Worm (Caenorhabditis elegans) whole organism, early embryonic: Measurements from ENCODE around the gene gly-4.

Experiments used
- F13C5.2 ChIP-seq: sonication (generic microtip); optimal IDR thresholded peaks from 2 replicates; lab custom pipeline; 2017; ENCODE audit warnings: mild to moderate bottlenecking, missing genetic modification characterization, inconsistent platforms, missing compliant biosample characterization
- aly-1 ChIP-seq: sonication (generic microtip); optimal IDR thresholded peaks from 2 replicates; lab custom pipeline; 2016; ENCODE audit warnings: missing genetic modification characterization, missing compliant biosample characterization
- ama-1 ChIP-seq: fragments of 150-350 bp; optimal IDR thresholded peaks from 2 replicates; lab custom pipeline; 2014
- ceh-13 ChIP-seq: fragments of 200-800 bp; sonication (Bioruptor generic); optimal IDR thresholded peaks from 2 replicates; lab custom pipeline; 2018; ENCODE audit warnings: mild to moderate bottlenecking, missing genetic modification characterization, missing compliant biosample characterization
- ceh-36 ChIP-seq: sonication (generic microtip); optimal IDR thresholded peaks from 2 replicates; lab custom pipeline; 2016; ENCODE audit warnings: missing genetic modification characterization, inconsistent platforms, missing compliant biosample characterization
- flt-1 ChIP-seq: fragments of 200-800 bp; sonication (Bioruptor generic); IDR thresholded peaks from 2 replicates; pipeline ENCODE4 v1.3.6; 2022; ENCODE audit warnings: missing genetic modification characterization, missing compliant biosample characterization
- hmbx-1 ChIP-seq: sonication (generic microtip); optimal IDR thresholded peaks from 2 replicates; lab custom pipeline; 2016; ENCODE audit warnings: mild to moderate bottlenecking, missing genetic modification characterization, missing compliant biosample characterization
- hnd-1 ChIP-seq: sonication (generic microtip); optimal IDR thresholded peaks from 2 replicates; lab custom pipeline; 2016; ENCODE audit warnings: missing genetic modification characterization, missing compliant biosample characterization
- sea-1 ChIP-seq: fragments of 200-800 bp; sonication (Bioruptor generic); conservative IDR thresholded peaks from 2 replicates; pipeline ENCODE4 v1.3.6; 2022; ENCODE audit warnings: missing genetic modification characterization, missing compliant biosample characterization
- tbx-11 ChIP-seq: fragments of 200-800 bp; sonication (Bioruptor generic); IDR thresholded peaks from 2 replicates; pipeline ENCODE4 v1.3.6; 2022; ENCODE audit warnings: missing genetic modification characterization, missing compliant biosample characterization
- tra-4 ChIP-seq: sonication (generic microtip); optimal IDR thresholded peaks from 2 replicates; lab custom pipeline; 2017; ENCODE audit warnings: missing genetic modification characterization, missing compliant biosample characterization

DNA sequence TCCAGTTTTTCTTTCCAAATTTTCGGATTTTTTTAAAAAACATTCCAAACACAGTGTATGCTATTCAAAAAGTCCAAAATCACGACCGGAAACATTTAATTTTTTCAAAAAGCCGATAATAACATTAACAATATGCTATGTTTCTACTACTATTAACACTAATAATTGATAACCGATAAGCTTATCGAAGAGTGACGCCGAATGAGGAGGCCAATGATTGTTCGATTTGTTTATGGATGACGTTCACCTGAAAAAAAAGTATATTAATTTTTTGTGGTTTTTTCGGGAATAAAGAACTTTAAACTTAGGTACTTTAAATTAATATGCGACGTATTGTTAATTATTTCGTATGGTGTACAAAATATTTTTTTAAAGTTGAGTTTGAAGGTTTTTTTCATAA is 2.8 kb upstream of the gly-4 start:
- TF ChIP-seq ama-1 (lab: Kevin White, UChicago) (no peak), F13C5.2 (tag; lab: Kevin White, UChicago) (no peak), ceh-13 (no peak), hmbx-1 (no peak), tbx-11 (GFP tag; lab: Robert Waterston, UW) (no peak), aly-1 (tag; lab: Kevin White, UChicago) (no peak), hnd-1 (tag; lab: Kevin White, UChicago) (no peak), ceh-36 (no peak), flt-1 (no peak), tra-4 (no peak), sea-1 (GFP tag; lab: Robert Waterston, UW) (no peak)
